Worm (Caenorhabditis elegans): ENCODE measurements around the gene rpl-6.
A peak's percentile ranks its signal among the peaks of the same experiment; 100 is the strongest.

rpl-6 gene

ce11 chrIII:7230841-7231240 lies 22.6 kb downstream of the rpl-6 start, which contains the start of gene R151.10:
Gene R151.10, minus strand, starts transcription at chrIII:7230941.
- TF ChIP-seq ztf-4 (tag; optimal IDR thresholded peaks at IDR 0.05): no peak
- no peak for TF ChIP-seq fos-1 (tag; optimal IDR thresholded peaks at IDR 0.05)
- no peak for TF ChIP-seq lin-39 (tag; optimal IDR thresholded peaks at IDR 0.05)
- TF ChIP-seq fkh-8 (tag; optimal IDR thresholded peaks at IDR 0.05): no peak
- TF ChIP-seq ceh-82 (tag; optimal IDR thresholded peaks at IDR 0.05): no peak
- TF ChIP-seq nhr-237 (tag; optimal IDR thresholded peaks at IDR 0.05): no peak
- TF ChIP-seq fkh-10 (GFP tag; optimal IDR thresholded peaks at IDR 0.05): no peak
- TF ChIP-seq nhr-28 (tag; optimal IDR thresholded peaks at IDR 0.05): no peak
- no peak for TF ChIP-seq C04F5.9 (tag; optimal IDR thresholded peaks at IDR 0.05)
- TF ChIP-seq ces-1 (GFP tag; optimal IDR thresholded peaks at IDR 0.05): no peak
- no peak for TF ChIP-seq tlp-1 (tag; optimal IDR thresholded peaks at IDR 0.05)
- no peak for TF ChIP-seq F16B12.6 (tag; optimal IDR thresholded peaks at IDR 0.05)
- no peak for TF ChIP-seq C34B4.2 (tag; optimal IDR thresholded peaks at IDR 0.05)
- no peak for TF ChIP-seq elt-3 (tag; optimal IDR thresholded peaks at IDR 0.05)
- TF ChIP-seq dpl-1 (GFP tag; optimal IDR thresholded peaks at IDR 0.05): no peak
- TF ChIP-seq ama-1 (optimal IDR thresholded peaks at IDR 0.05): no peak
- TF ChIP-seq mdl-1 (tag; optimal IDR thresholded peaks at IDR 0.05): no peak
- TF ChIP-seq unc-30 (tag; optimal IDR thresholded peaks at IDR 0.05): no peak
- TF ChIP-seq nhr-19 (GFP tag; conservative IDR thresholded peaks at IDR 0.05): no peak
- no peak for TF ChIP-seq efl-3 (GFP tag; optimal IDR thresholded peaks at IDR 0.05)

- TF ChIP-seq isw-1 (GFP tag; IDR thresholded peaks at IDR 0.05) (no peak), lin-15B (tag; optimal IDR thresholded peaks at IDR 0.05) (no peak), nhr-237 (tag; optimal IDR thresholded peaks at IDR 0.05) (no peak), nhr-11 (tag; optimal IDR thresholded peaks at IDR 0.05) (no peak), nhr-19 (GFP tag; conservative IDR thresholded peaks at IDR 0.05) (no peak), fkh-8 (tag; optimal IDR thresholded peaks at IDR 0.05) (no peak), hpl-2 (GFP tag; optimal IDR thresholded peaks at IDR 0.05) (no peak), sup-37 (GFP tag; optimal IDR thresholded peaks at IDR 0.05) (no peak), unc-30 (tag; optimal IDR thresholded peaks at IDR 0.05) (no peak), fkh-4 (tag; optimal IDR thresholded peaks at IDR 0.05; ENCODE audit: borderline replicate concordance) (no peak), nhr-90 (tag; optimal IDR thresholded peaks at IDR 0.05; ENCODE audit: poor library complexity) (no peak), nhr-47 (tag; optimal IDR thresholded peaks at IDR 0.05) (no peak), ztf-4 (tag; optimal IDR thresholded peaks at IDR 0.05) (no peak), fos-1 (tag; optimal IDR thresholded peaks at IDR 0.05) (no peak), tlp-1 (tag; optimal IDR thresholded peaks at IDR 0.05) (no peak)
Observed at ce11 chrIII:7232782-7233181, 24.5 kb downstream of the rpl-6 start, which contains the start of gene adr-2. Gene adr-2, minus strand, starts transcription at chrIII:7232882.

ce11 chrIII:7234148-7234547 lies 25.9 kb downstream of the rpl-6 start, which contains the start of gene ndus-8:
Gene ndus-8, minus strand, starts transcription at chrIII:7234202.
- peak; percentile 81 for TF ChIP-seq nhr-20 (tag; optimal IDR thresholded peaks at IDR 0.05)
- peak; percentile 17 for TF ChIP-seq jun-1 (tag; optimal IDR thresholded peaks at IDR 0.05)
- peak; percentile 59 for TF ChIP-seq F16B12.6 (tag; optimal IDR thresholded peaks at IDR 0.05)
- peak; percentile 82 for TF ChIP-seq nhr-71 (tag; optimal IDR thresholded peaks at IDR 0.05)
- peak; percentile 77 to 80 for TF ChIP-seq lin-35 (GFP tag; optimal IDR thresholded peaks at IDR 0.05)
- TF ChIP-seq nhr-19 (GFP tag; conservative IDR thresholded peaks at IDR 0.05): peak; percentile 84
- TF ChIP-seq efl-3 (GFP tag; optimal IDR thresholded peaks at IDR 0.05): no peak
- peak; percentile 41 for TF ChIP-seq lin-13 (GFP tag; optimal IDR thresholded peaks at IDR 0.05)
- no peak for TF ChIP-seq sup-37 (GFP tag; optimal IDR thresholded peaks at IDR 0.05)
- peak; percentile 52 for TF ChIP-seq snpc-4 (tag; optimal IDR thresholded peaks at IDR 0.05)
- TF ChIP-seq mep-1 (tag; optimal IDR thresholded peaks at IDR 0.05): peak; percentile 95
- peak in 1 of 2 experiments; percentile 57 for TF ChIP-seq mdl-1 (tag; optimal IDR thresholded peaks at IDR 0.05)
- TF ChIP-seq elt-3 (tag; optimal IDR thresholded peaks at IDR 0.05): peak in 1 of 6 experiments; percentile 53
- TF ChIP-seq ama-1 (optimal IDR thresholded peaks at IDR 0.05): no peak
- TF ChIP-seq fos-1 (tag; optimal IDR thresholded peaks at IDR 0.05): no peak
- peak; percentile 69 for TF ChIP-seq tbx-2 (tag; optimal IDR thresholded peaks at IDR 0.05)
- TF ChIP-seq swsn-7 (tag; optimal IDR thresholded peaks at IDR 0.05): peak; percentile 78
- TF ChIP-seq zip-4 (GFP tag; optimal IDR thresholded peaks at IDR 0.05): peak; percentile 35
- peak; percentile 34 for TF ChIP-seq irx-1 (tag; optimal IDR thresholded peaks at IDR 0.05)
- peak; percentile 79 for TF ChIP-seq C16A3.4 (tag; optimal IDR thresholded peaks at IDR 0.05)
- TF ChIP-seq egl-13 (tag; optimal IDR thresholded peaks at IDR 0.05): peak; percentile 18
- peak; percentile 57 for TF ChIP-seq hpl-2 (GFP tag; optimal IDR thresholded peaks at IDR 0.05)
- TF ChIP-seq mef-2 (tag; optimal IDR thresholded peaks at IDR 0.05): no peak
- peak; percentile 68 for TF ChIP-seq nhr-85 (tag)
- peak; percentile 39 for TF ChIP-seq lin-15B (tag; optimal IDR thresholded peaks at IDR 0.05)
- TF ChIP-seq skn-1 (tag; optimal IDR thresholded peaks at IDR 0.05): peak; percentile 57
- TF ChIP-seq lir-3 (tag; optimal IDR thresholded peaks at IDR 0.05; ENCODE audit: poor library complexity): peak; percentile 38
- TF ChIP-seq ceh-90 (tag; optimal IDR thresholded peaks at IDR 0.05): no peak
- TF ChIP-seq snu-23 (GFP tag; optimal IDR thresholded peaks at IDR 0.05): peak; percentile 85
- TF ChIP-seq isw-1 (GFP tag; IDR thresholded peaks at IDR 0.05): peak; percentile 37
- TF ChIP-seq sox-4 (tag; optimal IDR thresholded peaks at IDR 0.05): no peak
- no peak for TF ChIP-seq C34B4.2 (tag; optimal IDR thresholded peaks at IDR 0.05)
- TF ChIP-seq nhr-47 (tag; optimal IDR thresholded peaks at IDR 0.05): peak; percentile 76

Measured in whole organism, L1 larva.